Worm (Caenorhabditis elegans): ENCODE measurements around the gene bath-19.

DNA sequence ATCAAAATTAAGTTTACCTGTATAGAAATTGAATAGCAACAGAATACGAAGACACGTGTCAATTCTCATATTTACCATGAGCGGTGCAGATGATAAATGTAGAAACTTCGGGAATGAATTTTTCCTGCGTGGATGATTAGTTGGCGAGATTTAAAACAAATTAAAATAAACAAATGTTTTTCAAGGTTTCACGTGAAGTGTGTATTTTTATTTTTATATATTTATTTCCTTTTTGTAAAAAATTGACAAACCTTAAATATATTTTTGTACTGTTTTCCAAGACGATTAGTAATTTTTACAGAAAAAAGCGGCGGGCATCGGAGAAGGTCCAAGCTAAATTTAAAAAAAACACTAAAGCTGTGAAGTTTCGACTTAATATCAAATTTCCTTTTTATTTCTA lies 36.3 kb upstream of the bath-19 start, which contains the start of gene F07E5.8:
- TF ChIP-seq aly-2 (tag; optimal IDR thresholded peaks at IDR 0.05) (no peak), nhr-77 (tag; optimal IDR thresholded peaks at IDR 0.05) (no peak), lsy-2 (tag; optimal IDR thresholded peaks at IDR 0.05) (no peak), nhr-237 (tag; optimal IDR thresholded peaks at IDR 0.05) (no peak), mbf-1 (tag; optimal IDR thresholded peaks at IDR 0.05) (no peak), egl-27 (tag; optimal IDR thresholded peaks at IDR 0.05) (no peak), fos-1 (tag; optimal IDR thresholded peaks at IDR 0.05) (no peak), ama-1 (optimal IDR thresholded peaks at IDR 0.05) (no peak), ztf-11 (tag; optimal IDR thresholded peaks at IDR 0.05) (no peak), ztf-4 (tag; optimal IDR thresholded peaks at IDR 0.05) (no peak)
